Worm (Caenorhabditis elegans) whole organism, midembryonic: ENCODE data around the gene Y73B6BL.37.

Experiments
- T22C8.4 ChIP-seq: fragments of 200-800 bp; sonication (Bioruptor generic); IDR thresholded peaks from 2 replicates; pipeline ENCODE4 v1.3.6; 2022; ENCODE audit warnings: missing genetic modification characterization, missing compliant biosample characterization
- cog-1 ChIP-seq: sonication (generic microtip); optimal IDR thresholded peaks from 2 replicates; lab custom pipeline; 2016; ENCODE audit warnings: missing genetic modification characterization, missing compliant biosample characterization
- flt-1 ChIP-seq: fragments of 200-800 bp; sonication (Bioruptor generic); IDR thresholded peaks from 2 replicates; pipeline ENCODE4 v1.3.6; 2022; ENCODE audit warnings: missing genetic modification characterization, missing compliant biosample characterization
- klf-2 ChIP-seq: fragments of 200-800 bp; sonication (Bioruptor generic); conservative IDR thresholded peaks from 2 replicates; pipeline ENCODE4 v1.3.6; 2022; ENCODE audit warnings: missing genetic modification reagents, missing genetic modification characterization, missing compliant biosample characterization
- med-1 ChIP-seq: sonication (generic microtip); optimal IDR thresholded peaks from 2 replicates; lab custom pipeline; 2017; ENCODE audit warnings: missing genetic modification characterization, mild to moderate bottlenecking, missing compliant biosample characterization, antibody characterized with exemption, missing genetic modification reagents; ENCODE audit not compliant: insufficient read depth
- ref-1 ChIP-seq: fragments of 200-800 bp; sonication (Bioruptor generic); conservative IDR thresholded peaks from 2 replicates; pipeline ENCODE4 v1.3.6; 2022; ENCODE audit warnings: missing genetic modification reagents, missing genetic modification characterization, missing compliant biosample characterization
- tab-1 ChIP-seq: fragments of 200-800 bp; sonication (Bioruptor generic); IDR thresholded peaks from 2 replicates; pipeline ENCODE4 v1.3.6; 2022; ENCODE audit warnings: missing genetic modification characterization, missing compliant biosample characterization
- ztf-23 ChIP-seq: fragments of 200-800 bp; sonication (Bioruptor generic); IDR thresholded peaks from 2 replicates; pipeline ENCODE4 v1.3.6; 2022; ENCODE audit warnings: missing genetic modification reagents, missing genetic modification characterization, missing compliant biosample characterization
- ztf-29 ChIP-seq: fragments of 200-800 bp; sonication (Bioruptor generic); IDR thresholded peaks from 2 replicates; pipeline ENCODE4 v1.3.6; 2022; ENCODE audit warnings: missing genetic modification reagents, missing genetic modification characterization, missing compliant biosample characterization

Y73B6BL.37 gene

DNA sequence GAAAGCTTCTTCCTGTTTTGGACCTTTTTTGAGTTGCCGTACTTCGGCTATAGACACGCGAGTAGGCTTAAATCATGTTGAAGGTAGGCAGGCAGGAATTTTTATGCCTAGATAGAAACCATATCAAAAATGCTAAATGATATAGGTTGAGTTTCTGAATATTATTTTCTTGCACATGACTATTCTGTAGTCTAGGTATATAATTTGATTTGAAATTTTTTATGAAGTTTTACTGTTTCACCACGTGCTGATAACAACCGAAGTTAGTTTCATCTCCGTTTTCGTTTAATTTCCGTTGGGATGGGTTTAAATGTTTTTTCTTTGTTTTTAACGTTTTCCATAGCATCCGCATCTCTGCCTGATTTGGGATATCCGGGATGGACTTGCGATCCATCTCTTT is at the start of gene Y73B6BL.37:
Gene Y73B6BL.37, plus strand, starts transcription at position 301 of the 400 bp plus-strand sequence.
- TF ChIP-seq ref-1 (GFP tag; lab: Robert Waterston, UW) = no peak

DNA sequence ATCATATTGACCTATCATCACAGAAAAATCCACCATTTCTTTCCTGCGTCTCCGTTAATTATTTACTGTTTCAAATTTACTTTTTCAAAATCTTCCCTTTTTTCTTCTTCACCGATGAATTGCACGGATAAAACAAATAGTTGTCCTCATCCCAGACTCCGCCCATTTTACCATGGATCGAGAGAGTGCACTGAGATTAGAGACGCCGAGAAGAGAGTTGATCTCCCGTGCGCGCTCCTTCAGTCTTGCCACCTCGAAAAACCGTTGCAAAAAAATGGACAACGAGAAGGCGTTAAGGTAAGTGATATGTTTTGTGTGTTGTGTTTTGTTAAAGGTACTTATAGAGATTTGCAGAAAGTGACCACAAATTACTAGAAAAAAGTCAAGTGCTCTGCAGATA is 49.1 kb upstream of the Y73B6BL.37 start, which contains the start of gene dlc-5:
Gene dlc-5, plus strand, starts transcription at position 154 of the 400 bp plus-strand sequence.
- no peak for TF ChIP-seq klf-2 (GFP tag; lab: Robert Waterston, UW)
- TF ChIP-seq ztf-23 = no peak
- no peak for TF ChIP-seq cog-1 (tag; lab: Kevin White, UChicago)
- no peak for TF ChIP-seq T22C8.4 (GFP tag; lab: Robert Waterston, UW)
- no peak for TF ChIP-seq med-1 (GFP tag; lab: Kevin White, UChicago)
- TF ChIP-seq ztf-29 (GFP tag; lab: Robert Waterston, UW) = no peak
- TF ChIP-seq tab-1 = no peak

DNA sequence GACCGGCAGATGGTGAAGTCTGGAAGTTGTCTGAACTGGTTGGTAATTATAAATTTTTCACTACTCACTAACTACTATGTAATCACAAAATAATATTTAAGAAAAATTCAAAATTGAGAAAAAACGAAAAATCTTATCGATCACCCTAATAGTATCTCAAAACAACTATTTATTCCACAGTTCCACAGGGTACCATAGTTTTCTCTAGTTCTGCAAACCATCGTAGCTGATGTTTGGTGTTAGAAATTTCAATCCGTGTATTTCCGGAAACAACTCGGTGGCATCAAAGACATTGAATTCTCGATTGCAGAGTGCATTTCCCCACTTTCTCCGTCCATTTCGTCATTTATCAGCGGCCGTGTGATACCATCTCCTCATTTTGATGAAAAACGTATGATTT is 45.5 kb upstream of the Y73B6BL.37 start, which contains the start of gene Y73B6BL.31:
Gene Y73B6BL.31, plus strand, starts transcription at position 301 of the 400 bp plus-strand sequence.
- TF ChIP-seq ztf-29 (GFP tag; lab: Robert Waterston, UW) (no peak), cog-1 (tag; lab: Kevin White, UChicago) (no peak), flt-1 (GFP tag; lab: Robert Waterston, UW) (no peak), ref-1 (GFP tag; lab: Robert Waterston, UW) (no peak)

DNA sequence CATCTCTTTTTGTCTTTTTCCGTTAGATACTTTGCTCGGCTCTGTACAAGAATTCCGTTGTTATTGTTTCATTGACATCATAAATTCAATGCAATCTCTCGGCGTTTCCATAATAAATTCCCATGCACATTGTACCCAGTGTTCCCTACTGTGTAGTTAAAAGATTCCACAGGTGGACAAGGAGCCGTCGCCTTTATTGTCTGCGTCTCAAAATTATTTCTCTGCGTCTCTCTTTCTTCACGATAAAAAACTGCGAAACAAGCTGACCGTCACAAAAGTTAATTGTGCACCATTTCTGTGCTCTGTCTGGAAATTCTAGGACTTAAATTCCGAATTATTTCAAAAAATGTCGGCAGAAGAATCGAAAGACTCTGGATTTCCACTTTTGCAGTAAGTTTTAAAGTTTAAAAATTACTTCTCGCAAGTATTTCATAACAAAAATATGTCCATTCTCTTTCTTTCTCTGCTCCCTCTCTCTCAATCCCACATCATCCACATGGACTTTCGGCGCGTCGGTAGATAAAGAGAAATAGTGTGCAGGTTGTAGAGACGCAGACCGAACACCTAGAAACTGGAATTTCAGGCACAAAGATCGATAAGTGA is 45.0 kb upstream of the Y73B6BL.37 start:
- TF ChIP-seq flt-1 (GFP tag; lab: Robert Waterston, UW) (no peak), ztf-29 (GFP tag; lab: Robert Waterston, UW) (no peak), med-1 (GFP tag; lab: Kevin White, UChicago) (no peak), cog-1 (tag; lab: Kevin White, UChicago) (no peak), ztf-23 (no peak), ref-1 (GFP tag; lab: Robert Waterston, UW) (no peak), tab-1 (no peak), T22C8.4 (GFP tag; lab: Robert Waterston, UW) (no peak), klf-2 (GFP tag; lab: Robert Waterston, UW) (no peak)

DNA sequence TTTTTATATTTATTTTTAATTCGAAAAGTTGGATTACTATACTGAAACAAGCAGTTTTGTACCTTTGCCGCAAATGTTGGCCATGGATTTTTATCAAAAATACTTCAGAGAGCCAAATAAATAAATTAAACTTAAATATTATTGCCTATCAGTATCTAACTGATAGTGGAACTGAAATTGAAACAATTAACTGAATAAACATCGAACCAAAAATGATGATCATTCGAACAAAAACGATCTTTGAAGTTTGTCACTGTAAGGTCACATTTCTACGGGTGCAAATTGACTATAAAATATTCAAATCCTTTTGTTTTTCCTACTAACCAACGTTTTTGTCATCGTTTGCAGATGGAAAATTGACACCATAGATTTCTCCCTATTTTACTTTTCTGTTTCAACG is 44.1 kb upstream of the Y73B6BL.37 start:
- TF ChIP-seq tab-1 (no peak), T22C8.4 (GFP tag; lab: Robert Waterston, UW) (no peak), med-1 (GFP tag; lab: Kevin White, UChicago) (no peak), flt-1 (GFP tag; lab: Robert Waterston, UW) (no peak), ztf-29 (GFP tag; lab: Robert Waterston, UW) (no peak), ztf-23 (no peak), ref-1 (GFP tag; lab: Robert Waterston, UW) (no peak), cog-1 (tag; lab: Kevin White, UChicago) (no peak), klf-2 (GFP tag; lab: Robert Waterston, UW) (no peak)

DNA sequence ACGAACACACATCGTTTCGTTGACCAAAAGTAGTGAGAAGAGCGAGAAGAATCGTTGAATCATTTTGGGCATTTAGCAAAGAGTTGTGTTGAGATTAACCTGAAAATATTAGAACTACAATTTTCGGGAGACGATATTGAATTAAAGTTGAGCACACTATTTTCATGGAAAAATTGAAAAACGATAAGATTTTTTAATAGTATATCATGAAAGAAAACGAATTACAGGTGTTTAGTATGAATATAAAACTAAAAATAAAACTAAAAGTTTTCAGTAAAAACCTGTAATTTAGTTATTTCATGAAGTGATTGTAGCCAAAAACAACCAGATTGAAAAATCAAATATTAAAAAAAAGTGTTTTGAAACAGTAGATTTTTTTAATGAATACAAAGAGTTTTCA is 29.7 kb upstream of the Y73B6BL.37 start, which contains the start of gene lgc-10:
Gene lgc-10, minus strand, starts transcription at position 101 of the 400 bp plus-strand sequence.
- TF ChIP-seq T22C8.4 (GFP tag; lab: Robert Waterston, UW) (no peak), tab-1 (no peak), ztf-29 (GFP tag; lab: Robert Waterston, UW) (no peak), flt-1 (GFP tag; lab: Robert Waterston, UW) (no peak), klf-2 (GFP tag; lab: Robert Waterston, UW) (no peak), ztf-23 (no peak), ref-1 (GFP tag; lab: Robert Waterston, UW) (no peak), cog-1 (tag; lab: Kevin White, UChicago) (no peak), med-1 (GFP tag; lab: Kevin White, UChicago) (no peak)

DNA sequence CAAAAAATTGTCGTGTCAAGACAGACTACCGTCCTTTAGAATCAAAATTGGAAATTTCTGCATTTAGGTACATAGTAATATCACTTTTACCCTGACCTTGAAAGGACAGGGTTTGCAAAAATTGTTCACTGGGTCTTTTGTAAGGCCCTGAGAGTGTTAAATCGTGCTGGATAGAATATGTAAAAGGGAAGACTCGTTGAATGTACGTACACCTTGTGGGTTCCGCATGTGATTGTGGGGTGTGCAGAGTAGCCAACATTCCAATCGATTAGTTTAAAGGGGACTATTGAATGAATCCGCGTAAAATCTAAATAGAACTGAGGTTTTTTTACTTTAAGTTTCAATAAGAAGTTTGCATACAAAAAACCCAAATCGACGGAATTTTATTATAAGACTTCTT is 26.6 kb upstream of the Y73B6BL.37 start:
- TF ChIP-seq ztf-29 (GFP tag; lab: Robert Waterston, UW) = no peak
- TF ChIP-seq ref-1 (GFP tag; lab: Robert Waterston, UW) = no peak
- TF ChIP-seq cog-1 (tag; lab: Kevin White, UChicago) = no peak

DNA sequence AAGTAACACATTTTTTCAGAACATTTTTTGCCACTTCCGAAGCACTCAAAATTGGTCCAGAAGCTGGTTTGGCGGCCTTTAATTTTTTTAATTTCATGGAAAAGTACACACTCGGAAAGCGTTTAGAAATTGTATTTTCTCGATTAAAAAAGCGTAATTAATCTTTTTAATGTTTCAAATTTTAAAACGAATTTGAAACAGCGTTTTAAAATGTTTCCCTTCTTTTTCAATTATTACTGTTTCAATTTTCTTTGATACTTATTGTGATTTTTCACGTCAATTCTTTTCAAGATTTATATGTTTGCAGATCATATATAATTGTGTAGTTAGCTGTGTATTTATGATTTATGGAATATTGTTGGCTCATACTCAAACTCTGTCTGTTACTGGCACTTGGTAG is 23.1 kb upstream of the Y73B6BL.37 start, which contains the start of gene acr-25:
Gene acr-25, plus strand, starts transcription at position 301 of the 400 bp plus-strand sequence.
- no peak for TF ChIP-seq flt-1 (GFP tag; lab: Robert Waterston, UW)
- TF ChIP-seq ztf-23 = no peak
- no peak for TF ChIP-seq ref-1 (GFP tag; lab: Robert Waterston, UW)
- no peak for TF ChIP-seq ztf-29 (GFP tag; lab: Robert Waterston, UW)
- TF ChIP-seq T22C8.4 (GFP tag; lab: Robert Waterston, UW) = no peak
- no peak for TF ChIP-seq klf-2 (GFP tag; lab: Robert Waterston, UW)
- no peak for TF ChIP-seq cog-1 (tag; lab: Kevin White, UChicago)
- TF ChIP-seq tab-1 = no peak
- no peak for TF ChIP-seq med-1 (GFP tag; lab: Kevin White, UChicago)

DNA sequence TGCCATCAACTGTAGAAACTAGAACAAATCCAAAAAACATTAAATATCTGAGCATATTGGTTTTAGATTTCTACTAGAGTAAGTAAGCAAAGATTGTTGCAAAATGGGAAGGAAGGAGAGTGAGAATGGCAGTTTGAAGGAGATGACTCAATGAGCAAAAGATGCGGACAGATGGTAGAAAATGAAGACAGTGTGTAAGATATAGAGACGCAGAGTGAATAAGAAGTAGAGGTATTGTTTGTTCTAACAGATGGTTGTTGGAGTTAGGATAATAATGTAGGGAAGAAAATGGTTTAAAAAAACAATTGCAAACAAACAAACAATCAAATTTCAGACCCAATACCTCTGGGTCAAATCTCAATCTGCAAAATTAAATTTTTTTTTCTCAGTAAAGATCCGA is 15.9 kb upstream of the Y73B6BL.37 start, which contains the start of gene tmed-13:
Gene tmed-13, minus strand, starts transcription at position 169 of the 400 bp plus-strand sequence.
- TF ChIP-seq ref-1 (GFP tag; lab: Robert Waterston, UW) = no peak
- TF ChIP-seq ztf-29 (GFP tag; lab: Robert Waterston, UW) = no peak
- no peak for TF ChIP-seq klf-2 (GFP tag; lab: Robert Waterston, UW)
- no peak for TF ChIP-seq T22C8.4 (GFP tag; lab: Robert Waterston, UW)
- TF ChIP-seq flt-1 (GFP tag; lab: Robert Waterston, UW) = no peak
- no peak for TF ChIP-seq med-1 (GFP tag; lab: Kevin White, UChicago)
- no peak for TF ChIP-seq ztf-23
- TF ChIP-seq tab-1 = no peak
- TF ChIP-seq cog-1 (tag; lab: Kevin White, UChicago) = no peak

DNA sequence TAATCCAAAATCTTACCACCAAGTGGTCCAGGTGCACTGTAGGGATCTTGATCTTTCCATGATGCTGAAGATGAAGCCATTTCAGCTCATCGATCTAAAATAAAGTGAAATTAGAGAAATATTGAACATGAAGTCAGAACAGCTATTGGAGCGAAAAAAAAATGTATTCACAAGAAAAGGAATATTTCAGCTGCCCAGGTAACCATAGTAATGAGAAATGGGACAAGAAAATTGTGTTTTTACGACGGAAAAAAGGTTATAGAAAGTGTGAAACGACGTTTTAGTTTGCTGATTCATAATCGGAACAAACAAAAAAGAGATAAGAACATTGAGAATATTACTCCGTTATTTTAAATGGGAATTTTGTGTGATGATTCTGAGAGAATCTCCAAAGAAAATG is 14.0 kb upstream of the Y73B6BL.37 start, which contains the start of gene Y73B6BL.27:
Gene Y73B6BL.27, minus strand, starts transcription at position 101 of the 400 bp plus-strand sequence.
- TF ChIP-seq cog-1 (tag; lab: Kevin White, UChicago) (no peak), ref-1 (GFP tag; lab: Robert Waterston, UW) (no peak), ztf-29 (GFP tag; lab: Robert Waterston, UW) (no peak), T22C8.4 (GFP tag; lab: Robert Waterston, UW) (no peak), med-1 (GFP tag; lab: Kevin White, UChicago) (no peak)
